Fruit fly (Drosophila melanogaster) whole organism, pupa: ENCODE results near the gene CG4367.

Experiments used
- CG10348 ChIP-seq: fragments of 200-800 bp; sonication (Bioruptor generic); IDR thresholded peaks from 2 replicates; pipeline ENCODE4 v1.3.6; 2022; ENCODE audit warnings: missing biosample characterization, missing genetic modification characterization
- CG12605 ChIP-seq: fragments of 200-800 bp; sonication (Bioruptor generic); IDR thresholded peaks from 2 replicates; pipeline ENCODE4 v1.3.6; 2022; ENCODE audit warnings: missing biosample characterization, missing genetic modification characterization
- CG15710 ChIP-seq: fragments of 200-800 bp; sonication (Bioruptor generic); optimal IDR thresholded peaks from 2 replicates; lab custom pipeline; 2018; ENCODE audit warnings: missing biosample characterization, mild to moderate bottlenecking, missing genetic modification characterization, moderate library complexity
- CG9948 ChIP-seq: fragments of 200-800 bp; sonication (Bioruptor generic); optimal IDR thresholded peaks from 2 replicates; lab custom pipeline; 2018; ENCODE audit warnings: missing biosample characterization, mild to moderate bottlenecking, missing genetic modification characterization, moderate library complexity

- TF ChIP-seq CG10348 (GFP tag; lab: Robert Waterston, UW) (no peak), CG9948 (tag; lab: Kevin White, UChicago) (no peak), CG15710 (peak; percentile 17), CG12605 (GFP tag; lab: Robert Waterston, UW) (no peak; the same call in 1 of the 2 replicates)
Observed at dm6 chr3R:20283531-20284139, 21.1 kb downstream of the CG4367 start.
